Worm (Caenorhabditis elegans) whole organism, L3 larva: ENCODE results near the gene cdk-4.

Source experiments
- R02D3.7 ChIP-seq: fragments of 150-350 bp; optimal IDR thresholded peaks from 2 replicates; lab custom pipeline; 2014; ENCODE audit warnings: missing biosample characterization, missing genetic modification characterization
- ZK546.5 ChIP-seq: sonication (generic microtip); optimal IDR thresholded peaks from 2 replicates; lab custom pipeline; 2017; ENCODE audit warnings: missing biosample characterization, missing genetic modification characterization
- aly-2 ChIP-seq: fragments of 150-350 bp; optimal IDR thresholded peaks from 2 replicates; lab custom pipeline; 2014; ENCODE audit warnings: missing biosample characterization, missing genetic modification characterization
- ama-1 ChIP-seq: fragments of 150-350 bp; optimal IDR thresholded peaks from 2 replicates; lab custom pipeline; 2018
- ceh-16 ChIP-seq: sonication (generic microtip); optimal IDR thresholded peaks from 2 replicates; lab custom pipeline; 2017; ENCODE audit warnings: missing biosample characterization, missing genetic modification characterization
- ceh-28 ChIP-seq: fragments of 150-350 bp; optimal IDR thresholded peaks from 2 replicates; lab custom pipeline; 2014; ENCODE audit warnings: missing biosample characterization, missing genetic modification reagents, missing genetic modification characterization
- ceh-9 ChIP-seq: sonication (generic microtip); optimal IDR thresholded peaks from 2 replicates; lab custom pipeline; 2018; ENCODE audit warnings: missing biosample characterization, missing genetic modification characterization
- egl-27 ChIP-seq: sonication (generic microtip); optimal IDR thresholded peaks from 4 replicates; lab custom pipeline; 2017; ENCODE audit warnings: missing biosample characterization, missing genetic modification reagents, missing genetic modification characterization
- egl-5 ChIP-seq: fragments of 150-350 bp; optimal IDR thresholded peaks from 2 replicates; lab custom pipeline; 2017; ENCODE audit warnings: missing biosample characterization, missing genetic modification reagents, missing genetic modification characterization, inconsistent platforms
- elt-1 ChIP-seq: fragments of 150-350 bp; optimal IDR thresholded peaks from 2 replicates; lab custom pipeline; 2014; ENCODE audit warnings: missing biosample characterization, missing genetic modification characterization
- elt-2 ChIP-seq: sonication (generic microtip); optimal IDR thresholded peaks from 2 replicates; lab custom pipeline; 2016; ENCODE audit warnings: missing genetic modification reagents, mild to moderate bottlenecking, missing genetic modification characterization, missing compliant biosample characterization
- elt-3 ChIP-seq, 3 experiments: fragments of 150-350 bp in 1 of 3; sonication (generic microtip) in 2 of 3; optimal IDR thresholded peaks; 2 replicates in 2 of 3; 4 replicates in 1 of 3; lab custom pipeline; 2014 to 2017; ENCODE audit warnings: missing biosample characterization in 3 of 3, missing genetic modification characterization in 3 of 3
- eor-1 ChIP-seq, 2 experiments: fragments of 150-350 bp; optimal IDR thresholded peaks; 2 replicates each; lab custom pipeline; 2014 to 2018; ENCODE audit warnings: missing biosample characterization in 2 of 2, missing genetic modification characterization in 2 of 2
- fkh-2 ChIP-seq: fragments of 150-350 bp; optimal IDR thresholded peaks from 2 replicates; lab custom pipeline; 2014; ENCODE audit warnings: missing biosample characterization, missing genetic modification reagents, missing genetic modification characterization
- fos-1 ChIP-seq: fragments of 150-350 bp; optimal IDR thresholded peaks from 2 replicates; lab custom pipeline; 2014; ENCODE audit warnings: missing biosample characterization, missing genetic modification characterization
- hmg-11 ChIP-seq: sonication (generic microtip); optimal IDR thresholded peaks from 2 replicates; lab custom pipeline; 2016; ENCODE audit warnings: missing genetic modification characterization, missing compliant biosample characterization
- jun-1 ChIP-seq: fragments of 150-350 bp; optimal IDR thresholded peaks from 2 replicates; lab custom pipeline; 2014; ENCODE audit warnings: missing biosample characterization, missing genetic modification reagents, missing genetic modification characterization
- lin-15B ChIP-seq: fragments of 150-350 bp; optimal IDR thresholded peaks from 2 replicates; lab custom pipeline; 2014; ENCODE audit warnings: missing biosample characterization, missing genetic modification characterization
- lin-39 ChIP-seq: fragments of 150-350 bp; optimal IDR thresholded peaks from 2 replicates; lab custom pipeline; 2018; ENCODE audit warnings: missing biosample characterization, missing genetic modification reagents, missing genetic modification characterization
- lsy-12 ChIP-seq: sonication (generic microtip); optimal IDR thresholded peaks from 2 replicates; lab custom pipeline; 2016; ENCODE audit warnings: mild to moderate bottlenecking, missing genetic modification characterization, missing compliant biosample characterization
- mdl-1 ChIP-seq: fragments of 150-350 bp; optimal IDR thresholded peaks from 2 replicates; lab custom pipeline; 2014; ENCODE audit warnings: missing biosample characterization, missing genetic modification characterization
- mml-1 ChIP-seq: fragments of 150-350 bp; sonication (generic microtip); optimal IDR thresholded peaks from 3 replicates; lab custom pipeline; 2014; ENCODE audit warnings: missing biosample characterization, missing genetic modification characterization
- nfya-1 ChIP-seq: sonication (generic microtip); optimal IDR thresholded peaks from 2 replicates; lab custom pipeline; 2017; ENCODE audit warnings: missing genetic modification characterization, mild to moderate bottlenecking, missing compliant biosample characterization, antibody characterized with exemption, moderate library complexity; ENCODE audit not compliant: insufficient read depth
- nhr-11 ChIP-seq: fragments of 150-350 bp; optimal IDR thresholded peaks from 2 replicates; lab custom pipeline; 2014; ENCODE audit warnings: missing biosample characterization, missing genetic modification characterization
- nhr-12 ChIP-seq: fragments of 150-350 bp; optimal IDR thresholded peaks from 2 replicates; lab custom pipeline; 2014; ENCODE audit warnings: missing biosample characterization, missing genetic modification characterization
- nhr-23 ChIP-seq: fragments of 150-350 bp; optimal IDR thresholded peaks from 2 replicates; lab custom pipeline; 2014; ENCODE audit warnings: missing biosample characterization, missing genetic modification reagents, missing genetic modification characterization
- nhr-237 ChIP-seq: fragments of 150-350 bp; optimal IDR thresholded peaks from 2 replicates; lab custom pipeline; 2014; ENCODE audit warnings: missing biosample characterization, missing genetic modification characterization
- nhr-25 ChIP-seq: sonication (generic microtip); optimal IDR thresholded peaks from 2 replicates; lab custom pipeline; 2017; ENCODE audit warnings: missing biosample characterization, missing genetic modification characterization
- nhr-28 ChIP-seq: fragments of 150-350 bp; optimal IDR thresholded peaks from 2 replicates; lab custom pipeline; 2014; ENCODE audit warnings: missing biosample characterization, missing genetic modification characterization
- nhr-43 ChIP-seq: sonication (generic microtip); optimal IDR thresholded peaks from 2 replicates; lab custom pipeline; 2016; ENCODE audit warnings: mild to moderate bottlenecking, missing genetic modification characterization, missing compliant biosample characterization; ENCODE audit not compliant: poor library complexity, severe bottlenecking
- nhr-67 ChIP-seq: fragments of 150-350 bp; optimal IDR thresholded peaks from 2 replicates; lab custom pipeline; 2014; ENCODE audit warnings: missing biosample characterization, missing genetic modification characterization
- nhr-76 ChIP-seq: fragments of 150-350 bp; sonication (generic microtip); optimal IDR thresholded peaks from 5 replicates; lab custom pipeline; 2014; ENCODE audit warnings: missing biosample characterization, missing genetic modification characterization
- pha-4 ChIP-seq: fragments of 150-350 bp; optimal IDR thresholded peaks from 2 replicates; lab custom pipeline; 2014; ENCODE audit warnings: missing biosample characterization, missing genetic modification reagents, missing genetic modification characterization
- pqm-1 ChIP-seq: fragments of 150-350 bp; optimal IDR thresholded peaks from 2 replicates; lab custom pipeline; 2017; ENCODE audit warnings: missing biosample characterization, missing genetic modification characterization, inconsistent platforms
- sea-2 ChIP-seq: fragments of 150-350 bp; sonication (generic microtip); optimal IDR thresholded peaks from 4 replicates; lab custom pipeline; 2014; ENCODE audit warnings: missing biosample characterization, missing genetic modification reagents, missing genetic modification characterization
- skn-1 ChIP-seq: fragments of 150-350 bp; optimal IDR thresholded peaks from 2 replicates; lab custom pipeline; 2014; ENCODE audit warnings: missing biosample characterization, missing genetic modification characterization
- snpc-4 ChIP-seq: fragments of 150-350 bp; optimal IDR thresholded peaks from 2 replicates; lab custom pipeline; 2014; ENCODE audit warnings: missing biosample characterization, missing genetic modification characterization
- tbx-2 ChIP-seq: sonication (generic microtip); optimal IDR thresholded peaks from 2 replicates; lab custom pipeline; 2016; ENCODE audit warnings: mild to moderate bottlenecking, missing genetic modification characterization, missing compliant biosample characterization
- unc-39 ChIP-seq: sonication (generic microtip); optimal IDR thresholded peaks from 4 replicates; lab custom pipeline; 2017; ENCODE audit warnings: missing biosample characterization, missing genetic modification characterization
- unc-62 ChIP-seq: fragments of 150-350 bp; sonication (generic microtip); optimal IDR thresholded peaks from 4 replicates; lab custom pipeline; 2014; ENCODE audit warnings: missing biosample characterization, missing genetic modification reagents, missing genetic modification characterization
- zag-1 ChIP-seq: fragments of 150-350 bp; optimal IDR thresholded peaks from 2 replicates; lab custom pipeline; 2014; ENCODE audit warnings: missing biosample characterization, missing genetic modification characterization

The cdk-4 gene

DNA sequence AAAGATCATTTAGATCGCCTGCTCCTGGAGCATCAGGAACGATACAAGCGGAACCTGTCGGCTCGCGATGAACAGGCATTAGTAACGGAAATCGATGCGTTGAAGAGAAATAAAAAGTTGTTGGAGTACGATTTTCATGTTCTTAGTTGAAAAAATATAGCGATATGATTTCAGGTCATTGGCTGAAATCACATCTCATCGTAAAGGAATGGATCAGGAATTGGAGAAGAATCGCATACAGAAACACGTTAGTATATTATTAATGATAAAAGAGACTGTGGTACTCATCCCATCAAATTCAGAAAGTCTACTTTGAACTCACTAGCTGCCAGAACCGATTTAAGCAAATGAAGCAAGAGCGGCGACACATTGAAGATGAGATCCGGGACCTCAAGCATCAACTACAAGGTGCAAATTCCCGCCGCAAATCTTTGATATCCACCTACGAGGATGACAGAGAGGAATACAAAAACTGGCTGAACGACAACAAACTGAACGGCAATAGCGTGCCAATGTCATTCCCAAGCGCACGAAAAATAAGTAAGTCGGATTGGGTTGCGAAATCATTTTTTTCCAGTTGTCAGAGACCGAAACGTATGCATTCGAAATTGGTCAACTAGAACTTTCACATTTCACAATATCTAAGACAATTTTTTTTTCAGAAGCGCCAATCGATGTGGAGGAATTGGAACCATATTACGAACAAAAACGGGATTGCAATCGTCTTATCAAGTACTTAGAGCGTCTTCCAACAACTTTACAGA lies 11.5 kb upstream of the cdk-4 start:
- TF ChIP-seq ceh-16 (no peak), mml-1 (tag; lab: Kevin White, UChicago) (no peak), nhr-25 (tag; lab: Kevin White, UChicago) (no peak), aly-2 (tag; lab: Kevin White, UChicago) (no peak), nhr-11 (tag; lab: Kevin White, UChicago) (no peak), nhr-43 (tag; lab: Kevin White, UChicago) (no peak), ZK546.5 (tag; lab: Kevin White, UChicago) (no peak), ceh-9 (tag; lab: Kevin White, UChicago) (no peak), egl-5 (tag; lab: Kevin White, UChicago) (no peak), lsy-12 (tag; lab: Kevin White, UChicago) (no peak), fos-1 (tag; lab: Kevin White, UChicago) (no peak), nfya-1 (no peak), skn-1 (no peak), lin-15B (tag; lab: Kevin White, UChicago) (no peak), lin-39 (no peak), elt-2 (tag; lab: Kevin White, UChicago) (no peak), unc-62 (GFP tag; lab: Kevin White, UChicago) (no peak)
- TF ChIP-seq, all 47 proteins: peak for 0

DNA sequence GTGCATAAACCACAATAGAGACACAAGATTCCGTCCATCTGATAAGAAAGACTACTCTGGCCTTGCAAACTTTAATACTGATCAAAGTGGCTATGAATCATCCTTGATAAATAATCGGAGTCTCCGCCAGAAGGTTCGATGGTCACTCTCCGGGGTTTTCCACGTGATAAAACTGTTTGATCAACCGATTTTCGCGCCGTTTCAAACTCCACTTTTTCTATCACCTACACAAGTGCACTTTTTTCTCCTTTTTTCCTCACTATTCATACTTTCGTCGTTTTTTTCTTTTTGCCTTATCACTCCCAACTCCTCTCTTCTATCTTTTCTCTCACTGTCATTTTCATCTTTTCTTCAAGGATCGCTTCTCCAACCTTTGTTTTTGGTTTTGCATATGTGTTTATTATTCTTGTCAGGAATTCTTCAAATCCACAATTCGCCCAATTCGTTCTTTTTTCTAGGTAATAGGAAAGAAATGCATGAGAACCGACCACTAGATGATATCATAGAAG lies 10.0 kb upstream of the cdk-4 start, which contains the start of gene F18H3.4:
Gene F18H3.4, plus strand, starts transcription at position 459 of the 509 bp plus-strand sequence.
- TF ChIP-seq fos-1 (tag; lab: Kevin White, UChicago) (peak; percentile 90), pqm-1 (tag; lab: Kevin White, UChicago) (peak; percentile 99), ceh-28 (tag; lab: Kevin White, UChicago) (peak; percentile 30), elt-3 (tag; optimal IDR thresholded peaks at IDR 0.05; lab: Kevin White, UChicago) (peak in 1 of 3 experiments; percentile 27), elt-2 (tag; lab: Kevin White, UChicago) (peak; percentile 98), nhr-76 (tag; lab: Kevin White, UChicago) (no peak), pha-4 (tag; lab: Kevin White, UChicago) (peak; percentile 65), jun-1 (peak; percentile 94), skn-1 (no peak), unc-39 (tag; lab: Kevin White, UChicago) (no peak), hmg-11 (peak; percentile 20), nhr-23 (tag; lab: Kevin White, UChicago) (peak; percentile 34), nfya-1 (peak; percentile 19), ama-1 (lab: Kevin White, UChicago) (no peak), nhr-43 (tag; lab: Kevin White, UChicago) (peak; percentile 29)

DNA sequence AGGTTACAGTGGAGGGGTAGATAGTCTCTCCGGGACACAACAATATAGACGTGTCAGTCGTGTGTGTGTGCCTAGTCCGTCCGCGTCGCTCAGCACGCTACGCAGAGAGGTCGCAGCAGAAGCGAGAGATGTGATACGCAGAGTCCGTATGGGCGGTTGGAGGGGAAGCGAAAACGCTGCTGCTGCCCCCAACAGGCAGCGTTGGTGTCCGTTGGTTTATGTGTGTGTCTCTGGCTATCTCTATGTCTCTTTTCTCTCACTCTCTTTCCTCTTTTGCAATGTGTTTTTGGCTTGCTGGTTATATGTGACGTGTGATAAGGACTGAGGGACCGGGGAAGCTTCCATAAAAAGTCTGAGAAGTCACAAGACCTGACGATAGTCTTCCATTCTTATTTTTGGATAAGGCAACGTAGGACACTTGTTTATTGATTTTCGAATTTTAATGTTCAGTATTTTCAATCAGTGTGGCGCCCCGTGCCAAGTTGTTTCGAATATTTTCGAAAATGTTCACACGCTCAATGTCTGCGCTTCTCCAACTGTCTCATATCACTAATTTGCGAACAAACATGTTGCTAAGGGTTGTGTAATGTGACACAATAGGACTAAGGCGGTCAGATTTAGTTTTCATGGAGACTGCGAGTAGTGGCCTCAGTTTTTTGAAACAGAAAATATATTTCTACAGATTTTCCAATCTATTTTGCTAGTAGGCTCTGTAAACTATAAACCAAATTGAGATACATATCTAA lies 8.8 kb upstream of the cdk-4 start, which contains the start of gene pab-2:
Gene pab-2, minus strand, starts transcription at position 69 of the 746 bp plus-strand sequence.
- no peak for TF ChIP-seq unc-39 (tag; lab: Kevin White, UChicago)
- peak; percentile 27 for TF ChIP-seq elt-1 (tag; lab: Kevin White, UChicago)
- peak; percentile 6 for TF ChIP-seq egl-27 (tag; lab: Kevin White, UChicago)
- no peak for TF ChIP-seq zag-1 (tag; lab: Kevin White, UChicago)
- TF ChIP-seq pha-4 (tag; lab: Kevin White, UChicago), result peak; percentile 75
- no peak for TF ChIP-seq nhr-67 (tag; lab: Kevin White, UChicago)
- peak; percentile 75 for TF ChIP-seq nhr-23 (tag; lab: Kevin White, UChicago)
- TF ChIP-seq unc-62 (GFP tag; lab: Kevin White, UChicago), result no peak
- TF ChIP-seq elt-3 (tag; optimal IDR thresholded peaks at IDR 0.05; lab: Kevin White, UChicago), result peak in 1 of 3 experiments; percentile 33
- TF ChIP-seq jun-1, result peak; percentile 73
- TF ChIP-seq sea-2 (GFP tag; lab: Kevin White, UChicago), result no peak
- TF ChIP-seq nfya-1, result peak; percentile 79
- TF ChIP-seq eor-1 (tag; optimal IDR thresholded peaks at IDR 0.05; lab: Kevin White, UChicago), result no peak
- peak; percentile 53 for TF ChIP-seq nhr-11 (tag; lab: Kevin White, UChicago)
- TF ChIP-seq hmg-11, result peak; percentile 97
- TF ChIP-seq nhr-43 (tag; lab: Kevin White, UChicago), result peak; percentile 83
- peak; percentile 75 for TF ChIP-seq snpc-4 (tag; lab: Kevin White, UChicago)
- TF ChIP-seq ama-1 (lab: Kevin White, UChicago), result no peak
- no peak for TF ChIP-seq ZK546.5 (tag; lab: Kevin White, UChicago)
- peak; percentile 57 for TF ChIP-seq tbx-2 (tag; lab: Kevin White, UChicago)
- TF ChIP-seq egl-5 (tag; lab: Kevin White, UChicago), result peak; percentile 31
- peak; percentile 92 for TF ChIP-seq elt-2 (tag; lab: Kevin White, UChicago)
- peak; percentile 69 for TF ChIP-seq pqm-1 (tag; lab: Kevin White, UChicago)
- TF ChIP-seq lin-15B (tag; lab: Kevin White, UChicago), result peak; percentile 8
- TF ChIP-seq nhr-25 (tag; lab: Kevin White, UChicago), result peak; percentile 15
- no peak for TF ChIP-seq skn-1
- TF ChIP-seq ceh-9 (tag; lab: Kevin White, UChicago), result no peak
- peak; percentile 26 for TF ChIP-seq fos-1 (tag; lab: Kevin White, UChicago)
- peak; percentile 75 for TF ChIP-seq lsy-12 (tag; lab: Kevin White, UChicago)
- peak; percentile 34 for TF ChIP-seq R02D3.7 (tag; lab: Kevin White, UChicago)
- no peak for TF ChIP-seq fkh-2 (tag; lab: Kevin White, UChicago)
- TF ChIP-seq ceh-28 (tag; lab: Kevin White, UChicago), result peak; percentile 65
- TF ChIP-seq ceh-16, result no peak
- no peak for TF ChIP-seq nhr-28 (tag; lab: Kevin White, UChicago)
- no peak for TF ChIP-seq nhr-237 (tag; lab: Kevin White, UChicago)
- peak; percentile 42 for TF ChIP-seq mdl-1 (tag; lab: Kevin White, UChicago)
- TF ChIP-seq nhr-12 (tag; lab: Kevin White, UChicago), result no peak
